Fruit fly (Drosophila melanogaster) whole organism, prepupa: Measurements from ENCODE around the gene Obp99c.

Source experiments
- Blimp-1 ChIP-seq: fragments of 200-800 bp; sonication (Bioruptor generic); optimal IDR thresholded peaks from 3 replicates; lab custom pipeline; 2017; ENCODE audit warnings: missing biosample characterization, missing genetic modification characterization, mild to moderate bottlenecking, moderate library complexity, missing genetic modification reagents
- CG10631 ChIP-seq: fragments of 200-800 bp; sonication (Bioruptor generic); optimal IDR thresholded peaks from 2 replicates; lab custom pipeline; 2016; ENCODE audit warnings: missing biosample characterization, missing genetic modification characterization
- CG10669 ChIP-seq: fragments of 200-800 bp; sonication (Bioruptor generic); optimal IDR thresholded peaks from 3 replicates; lab custom pipeline; 2018; ENCODE audit warnings: missing biosample characterization, mild to moderate bottlenecking, missing genetic modification characterization, moderate library complexity
- CG11294 ChIP-seq: fragments of 200-800 bp; sonication (Bioruptor generic); IDR thresholded peaks from 2 replicates; pipeline ENCODE4 v1.3.6; 2022; ENCODE audit warnings: missing biosample characterization, missing genetic modification characterization
- CG11902 ChIP-seq: fragments of 200-800 bp; sonication (Bioruptor generic); optimal IDR thresholded peaks from 3 replicates; lab custom pipeline; 2016; ENCODE audit warnings: missing biosample characterization, missing genetic modification characterization
- CG34406 ChIP-seq: fragments of 200-800 bp; sonication (Bioruptor generic); optimal IDR thresholded peaks from 3 replicates; lab custom pipeline; 2016; ENCODE audit warnings: missing biosample characterization, missing genetic modification characterization
- CG3919 ChIP-seq: fragments of 200-800 bp; sonication (Bioruptor generic); optimal IDR thresholded peaks from 3 replicates; lab custom pipeline; 2016; ENCODE audit warnings: missing biosample characterization, missing genetic modification characterization
- CG6276 ChIP-seq: fragments of 200-800 bp; sonication (Bioruptor generic); optimal IDR thresholded peaks from 2 replicates; lab custom pipeline; 2017; ENCODE audit warnings: missing biosample characterization, mild to moderate bottlenecking, missing genetic modification characterization
- CG6792 ChIP-seq: fragments of 200-800 bp; sonication (Bioruptor generic); optimal IDR thresholded peaks from 3 replicates; lab custom pipeline; 2016; ENCODE audit warnings: missing biosample characterization, missing genetic modification characterization
- CG6854 ChIP-seq: fragments of 200-800 bp; sonication (Bioruptor generic); optimal IDR thresholded peaks from 2 replicates; lab custom pipeline; 2017; ENCODE audit warnings: missing biosample characterization, mild to moderate bottlenecking, missing genetic modification characterization
- CG8119 ChIP-seq: fragments of 200-800 bp; sonication (Bioruptor generic); IDR thresholded peaks from 3 replicates; pipeline ENCODE4 v1.3.6; 2022; ENCODE audit warnings: missing biosample characterization, missing genetic modification characterization
- CG8632 ChIP-seq: fragments of 200-800 bp; sonication (Bioruptor generic); optimal IDR thresholded peaks from 3 replicates; lab custom pipeline; 2016; ENCODE audit warnings: missing biosample characterization, missing genetic modification characterization
- CG9139 ChIP-seq: fragments of 200-800 bp; sonication (Bioruptor generic); optimal IDR thresholded peaks from 3 replicates; lab custom pipeline; 2017; ENCODE audit warnings: missing biosample characterization, mild to moderate bottlenecking, missing genetic modification characterization
- Eip75B ChIP-seq: fragments of 200-800 bp; sonication (Bioruptor generic); optimal IDR thresholded peaks from 3 replicates; lab custom pipeline; 2016; ENCODE audit warnings: missing biosample characterization, missing genetic modification characterization
- Eip78C ChIP-seq: fragments of 200-800 bp; sonication (Bioruptor generic); peaks from one replicate; lab custom pipeline; 2016; ENCODE audit warnings: missing biosample characterization, missing genetic modification characterization
- Ets21C ChIP-seq: fragments of 200-800 bp; sonication (Bioruptor generic); optimal IDR thresholded peaks from 3 replicates; lab custom pipeline; 2016; ENCODE audit warnings: missing biosample characterization, missing genetic modification characterization
- Hr39 ChIP-seq: fragments of 200-800 bp; sonication (Bioruptor generic); optimal IDR thresholded peaks from 2 replicates; lab custom pipeline; 2016; ENCODE audit warnings: missing biosample characterization, missing genetic modification characterization
- Hr4 ChIP-seq: fragments of 200-800 bp; sonication (Bioruptor generic); optimal IDR thresholded peaks from 3 replicates; lab custom pipeline; 2016; ENCODE audit warnings: missing biosample characterization, missing genetic modification characterization
- OdsH ChIP-seq: fragments of 200-800 bp; sonication (Bioruptor generic); optimal IDR thresholded peaks from 3 replicates; lab custom pipeline; 2016; ENCODE audit warnings: missing biosample characterization, missing genetic modification characterization
- Sox102F ChIP-seq: fragments of 200-800 bp; sonication (Bioruptor generic); optimal IDR thresholded peaks from 2 replicates; lab custom pipeline; 2016; ENCODE audit warnings: missing biosample characterization, mild to moderate bottlenecking, missing genetic modification characterization
- Sox14 ChIP-seq: fragments of 200-800 bp; sonication (Bioruptor generic); optimal IDR thresholded peaks from 3 replicates; lab custom pipeline; 2016; ENCODE audit warnings: missing biosample characterization, missing genetic modification characterization
- Sox15 ChIP-seq: fragments of 200-800 bp; sonication (Bioruptor generic); optimal IDR thresholded peaks from 3 replicates; lab custom pipeline; 2016; ENCODE audit warnings: missing biosample characterization, missing genetic modification characterization
- acj6 ChIP-seq: fragments of 200-800 bp; sonication (Bioruptor generic); optimal IDR thresholded peaks from 3 replicates; lab custom pipeline; 2016; ENCODE audit warnings: missing biosample characterization, missing genetic modification characterization
- cyc ChIP-seq: fragments of 200-800 bp; sonication (Bioruptor generic); optimal IDR thresholded peaks from 3 replicates; lab custom pipeline; 2016; ENCODE audit warnings: missing biosample characterization, missing genetic modification characterization
- dac ChIP-seq: fragments of 200-800 bp; sonication (Bioruptor generic); optimal IDR thresholded peaks from 2 replicates; lab custom pipeline; 2017; ENCODE audit warnings: missing biosample characterization, mild to moderate bottlenecking, missing genetic modification characterization
- dsx ChIP-seq: fragments of 200-800 bp; optimal IDR thresholded peaks from 3 replicates; lab custom pipeline; 2019; ENCODE audit warnings: missing biosample characterization, mild to moderate bottlenecking, missing genetic modification characterization, moderate library complexity; ENCODE audit not compliant: poor library complexity, severe bottlenecking
- eg ChIP-seq: fragments of 200-800 bp; sonication (Bioruptor generic); IDR thresholded peaks from 3 replicates; pipeline ENCODE4 v1.3.6; 2022; ENCODE audit warnings: missing biosample characterization, missing genetic modification characterization
- esn ChIP-seq: fragments of 200-800 bp; sonication (Bioruptor generic); optimal IDR thresholded peaks from 2 replicates; lab custom pipeline; 2016; ENCODE audit warnings: missing biosample characterization, mild to moderate bottlenecking, missing genetic modification characterization, moderate library complexity
- fd85E ChIP-seq: fragments of 200-800 bp; sonication (Bioruptor generic); optimal IDR thresholded peaks from 3 replicates; lab custom pipeline; 2016; ENCODE audit warnings: missing biosample characterization, missing genetic modification characterization
- fkh ChIP-seq: fragments of 200-800 bp; sonication (Bioruptor generic); optimal IDR thresholded peaks from 3 replicates; lab custom pipeline; 2017; ENCODE audit warnings: missing biosample characterization, mild to moderate bottlenecking, missing genetic modification characterization, moderate library complexity
- lz ChIP-seq: fragments of 200-800 bp; sonication (Bioruptor generic); optimal IDR thresholded peaks from 3 replicates; lab custom pipeline; 2016; ENCODE audit warnings: missing biosample characterization, missing genetic modification characterization
- net ChIP-seq: fragments of 200-800 bp; sonication (Bioruptor generic); optimal IDR thresholded peaks from 3 replicates; lab custom pipeline; 2016; ENCODE audit warnings: missing biosample characterization, missing genetic modification characterization
- pdm3 ChIP-seq: fragments of 200-800 bp; sonication (Bioruptor generic); optimal IDR thresholded peaks from 3 replicates; lab custom pipeline; 2016; ENCODE audit warnings: missing biosample characterization, missing genetic modification characterization
- svp ChIP-seq: fragments of 200-800 bp; sonication (Bioruptor generic); peaks from one replicate; lab custom pipeline; 2016; ENCODE audit warnings: missing biosample characterization, missing genetic modification characterization

Gene Obp99c

dm6 chr3R:29716782-29717317, 27.7 kb upstream of the Obp99c start, which contains the start of gene Obp99b (continued):
- peak; percentile 53 for TF ChIP-seq Hr39 (GFP tag; lab: Kevin White, UChicago)
- peak; percentile 48 for TF ChIP-seq CG9139 (GFP tag; lab: Kevin White, UChicago)
- peak; percentile 79 for TF ChIP-seq OdsH
- TF ChIP-seq Blimp-1 (GFP tag; lab: Kevin White, UChicago) = no peak
- TF ChIP-seq esn (GFP tag; lab: Kevin White, UChicago) = peak; percentile 69
- peak; percentile 68 for TF ChIP-seq CG10669 (GFP tag; lab: Kevin White, UChicago)
- peak; percentile 74 for TF ChIP-seq Hr4 (GFP tag; lab: Kevin White, UChicago)
- peak; percentile 79 for TF ChIP-seq pdm3 (GFP tag; lab: Kevin White, UChicago)
- TF ChIP-seq CG8632 = peak; percentile 39
- TF ChIP-seq cyc (GFP tag; lab: Kevin White, UChicago) = peak; percentile 61
- TF ChIP-seq Eip75B (GFP tag; lab: Kevin White, UChicago) = peak; percentile 78
- peak; percentile 80 for TF ChIP-seq net
- peak; percentile 45 for TF ChIP-seq CG34406
- peak; percentile 7 for TF ChIP-seq CG11902 (GFP tag; lab: Kevin White, UChicago)
- TF ChIP-seq dsx (GFP tag; lab: Kevin White, UChicago) = peak; percentile 34
- TF ChIP-seq dac (GFP tag; lab: Kevin White, UChicago) = peak; percentile 86
- TF ChIP-seq CG11294 (GFP tag; lab: Robert Waterston, UW) = peak; percentile 48; the same call in 1 of the 2 replicates

- TF ChIP-seq lz (GFP tag; lab: Kevin White, UChicago) = no peak
- TF ChIP-seq Sox102F (GFP tag; lab: Kevin White, UChicago) = no peak
- TF ChIP-seq dsx (GFP tag; lab: Kevin White, UChicago) = no peak
- TF ChIP-seq CG3919 (GFP tag; lab: Kevin White, UChicago) = peak; percentile 5
- TF ChIP-seq Ets21C (GFP tag; lab: Kevin White, UChicago) = no peak
- TF ChIP-seq fkh (GFP tag; lab: Kevin White, UChicago) = no peak
- TF ChIP-seq Blimp-1 (GFP tag; lab: Kevin White, UChicago) = no peak
- peak; percentile 6 for TF ChIP-seq OdsH
- TF ChIP-seq CG6854 (GFP tag; lab: Kevin White, UChicago) = no peak
- no peak for TF ChIP-seq svp (GFP tag; lab: Kevin White, UChicago)
- no peak for TF ChIP-seq Sox15 (GFP tag; lab: Kevin White, UChicago)
- TF ChIP-seq CG6792 (GFP tag; lab: Kevin White, UChicago) = no peak
- no peak for TF ChIP-seq cyc (GFP tag; lab: Kevin White, UChicago)
- no peak for TF ChIP-seq Sox14
- TF ChIP-seq CG6276 = no peak
- peak; percentile 36 for TF ChIP-seq Eip78C (GFP tag; lab: Kevin White, UChicago)
- TF ChIP-seq CG8119 (GFP tag; lab: Robert Waterston, UW) = no peak
These were observed 27.1 kb upstream of the Obp99c start for dm6 chr3R:29716043-29716781.

dm6 chr3R:29715277-29715676, 26.2 kb upstream of the Obp99c start, which contains the start of gene Dup99B:
TSS of gene Dup99B (minus strand) at chr3R:29715377.
- TF ChIP-seq fd85E (GFP tag; lab: Kevin White, UChicago) (no peak), Eip78C (GFP tag; lab: Kevin White, UChicago) (no peak), CG6854 (GFP tag; lab: Kevin White, UChicago) (no peak), OdsH (no peak), Sox15 (GFP tag; lab: Kevin White, UChicago) (no peak), CG10631 (GFP tag; lab: Kevin White, UChicago) (no peak)

- TF ChIP-seq acj6 (GFP tag; lab: Kevin White, UChicago) (no peak), OdsH (no peak), eg (GFP tag; lab: Robert Waterston, UW) (no peak)
These were observed 25.2 kb upstream of the Obp99c start, which contains the start of gene Obp99d for dm6 chr3R:29714314-29714713. TSS of gene Obp99d (plus strand) at chr3R:29714505.
